Fruit fly (Drosophila melanogaster) whole organism, embryonic: ENCODE data around the gene Ak1.

Source experiments
- Awh ChIP-seq: fragments of 200-800 bp; sonication (Bioruptor generic); IDR thresholded peaks from 2 replicates; pipeline ENCODE4, ENCODE4 v1.3.6; 2022; ENCODE audit warnings: missing biosample characterization, missing genetic modification characterization
- Blimp-1 ChIP-seq: fragments of 200-800 bp; sonication (Bioruptor generic); optimal IDR thresholded peaks from 3 replicates; lab custom pipeline; 2018; ENCODE audit warnings: missing biosample characterization, missing genetic modification characterization, mild to moderate bottlenecking, moderate library complexity, missing genetic modification reagents
- CG10431 ChIP-seq: fragments of 200-800 bp; sonication (Bioruptor generic); optimal IDR thresholded peaks from 3 replicates; lab custom pipeline; 2018; ENCODE audit warnings: missing biosample characterization, mild to moderate bottlenecking, missing genetic modification characterization
- CG11695 ChIP-seq: fragments of 200-800 bp; sonication (Bioruptor generic); IDR thresholded peaks from 3 replicates; pipeline ENCODE4 v1.3.6; 2022; ENCODE audit warnings: missing biosample characterization, missing genetic modification characterization
- CG12104 ChIP-seq: fragments of 200-800 bp; sonication (Bioruptor generic); optimal IDR thresholded peaks from 3 replicates; lab custom pipeline; 2016; ENCODE audit warnings: missing biosample characterization, missing genetic modification characterization
- CG12236 ChIP-seq: fragments of 200-800 bp; sonication (Bioruptor generic); optimal IDR thresholded peaks from 2 replicates; lab custom pipeline; 2016; ENCODE audit warnings: missing biosample characterization, missing genetic modification characterization
- CG15696 ChIP-seq: fragments of 200-800 bp; sonication (Bioruptor generic); optimal IDR thresholded peaks from 2 replicates; lab custom pipeline; 2019; ENCODE audit warnings: missing biosample characterization, mild to moderate bottlenecking, missing genetic modification characterization, moderate library complexity
- CG16779 ChIP-seq: fragments of 200-800 bp; sonication (Bioruptor generic); IDR thresholded peaks from 2 replicates; pipeline ENCODE4 v1.3.6; 2022; ENCODE audit warnings: missing biosample characterization, missing genetic modification characterization
- CG17328 ChIP-seq: fragments of 200-800 bp; sonication (Bioruptor generic); IDR thresholded peaks from 2 replicates; pipeline ENCODE4 v1.3.6; 2022; ENCODE audit warnings: missing biosample characterization, missing genetic modification characterization
- CG17361 ChIP-seq: fragments of 200-800 bp; sonication (Bioruptor generic); IDR thresholded peaks from 3 replicates; pipeline ENCODE4 v1.3.6; 2022; ENCODE audit warnings: missing biosample characterization, missing genetic modification characterization
- CG18262 ChIP-seq: fragments of 200-800 bp; optimal IDR thresholded peaks from 3 replicates; lab custom pipeline; 2019; ENCODE audit warnings: missing biosample characterization, mild to moderate bottlenecking, missing genetic modification characterization, moderate library complexity
- CG18476 ChIP-seq: fragments of 200-800 bp; sonication (Bioruptor generic); optimal IDR thresholded peaks from 2 replicates; lab custom pipeline; 2016; ENCODE audit warnings: missing biosample characterization, mild to moderate bottlenecking, missing genetic modification characterization
- CG2678 ChIP-seq: fragments of 200-800 bp; sonication (Bioruptor generic); optimal IDR thresholded peaks from 3 replicates; lab custom pipeline; 2019; ENCODE audit warnings: missing biosample characterization, mild to moderate bottlenecking, missing genetic modification characterization, moderate library complexity
- CG30403 ChIP-seq: fragments of 200-800 bp; sonication (Bioruptor generic); optimal IDR thresholded peaks from 3 replicates; lab custom pipeline; 2016; ENCODE audit warnings: missing biosample characterization, missing genetic modification characterization
- CG34376 ChIP-seq: fragments of 200-800 bp; sonication (Bioruptor generic); optimal IDR thresholded peaks from 2 replicates; lab custom pipeline; 2018; ENCODE audit warnings: missing biosample characterization, mild to moderate bottlenecking, missing genetic modification characterization
- CG3847 ChIP-seq: fragments of 200-800 bp; sonication (Bioruptor generic); IDR thresholded peaks from 2 replicates; pipeline ENCODE4 v1.3.6; 2022; ENCODE audit warnings: missing biosample characterization, missing genetic modification characterization
- CG4730 ChIP-seq: fragments of 200-800 bp; sonication (Bioruptor generic); IDR thresholded peaks from 2 replicates; pipeline ENCODE4 v1.3.6; 2022; ENCODE audit warnings: missing biosample characterization, missing genetic modification characterization
- CG6689 ChIP-seq: fragments of 200-800 bp; sonication (Bioruptor generic); IDR thresholded peaks from 2 replicates; pipeline ENCODE4 v1.3.6; 2022; ENCODE audit warnings: missing biosample characterization, missing genetic modification characterization
- CG7357 ChIP-seq: fragments of 200-800 bp; sonication (Bioruptor generic); IDR thresholded peaks from 3 replicates; pipeline ENCODE4 v1.3.6; 2022; ENCODE audit warnings: missing biosample characterization, missing genetic modification characterization
- CG7987 ChIP-seq: fragments of 200-800 bp; sonication (Bioruptor generic); optimal IDR thresholded peaks from 2 replicates; lab custom pipeline; 2018; ENCODE audit warnings: missing biosample characterization, mild to moderate bottlenecking, missing genetic modification characterization, moderate library complexity
- CG8089 ChIP-seq: fragments of 200-800 bp; sonication (Bioruptor generic); optimal IDR thresholded peaks from 3 replicates; lab custom pipeline; 2016; ENCODE audit warnings: missing biosample characterization, missing genetic modification characterization
- CG9437 ChIP-seq: fragments of 200-800 bp; sonication (Bioruptor generic); optimal IDR thresholded peaks from 2 replicates; lab custom pipeline; 2018; ENCODE audit warnings: missing biosample characterization, mild to moderate bottlenecking, missing genetic modification characterization
- Chrac-16 ChIP-seq: fragments of 200-800 bp; sonication (Bioruptor generic); optimal IDR thresholded peaks from 3 replicates; lab custom pipeline; 2016; ENCODE audit warnings: missing biosample characterization, missing genetic modification characterization
- D19A ChIP-seq: fragments of 200-800 bp; optimal IDR thresholded peaks from 3 replicates; lab custom pipeline; 2019; ENCODE audit warnings: missing biosample characterization, mild to moderate bottlenecking, missing genetic modification characterization, moderate library complexity
- Doc3 ChIP-seq: fragments of 200-800 bp; sonication (Bioruptor generic); IDR thresholded peaks from 3 replicates; pipeline ENCODE4 v1.3.6; 2022; ENCODE audit warnings: missing biosample characterization, missing genetic modification characterization; ENCODE audit not compliant: partially characterized antibody
- Eip74EF ChIP-seq, 2 experiments: fragments of 200-800 bp in 1 of 2; fragments of >200 bp in 1 of 2; sonication (Bioruptor generic) in 1 of 2; optimal IDR thresholded peaks; 2 replicates each; lab custom pipeline; 2017 to 2019; ENCODE audit warnings: missing biosample characterization in 2 of 2, missing genetic modification characterization in 2 of 2, mild to moderate bottlenecking in 1 of 2, moderate library complexity in 1 of 2
- Fer3 ChIP-seq: fragments of 200-800 bp; sonication (Bioruptor generic); optimal IDR thresholded peaks from 2 replicates; lab custom pipeline; 2018; ENCODE audit warnings: missing biosample characterization, mild to moderate bottlenecking, missing genetic modification characterization, moderate library complexity
- Max ChIP-seq: fragments of 200-800 bp; sonication (Bioruptor generic); optimal IDR thresholded peaks from 2 replicates; lab custom pipeline; 2016; ENCODE audit warnings: missing biosample characterization, mild to moderate bottlenecking, missing genetic modification characterization
- Optix ChIP-seq: fragments of 200-800 bp; sonication (Bioruptor generic); IDR thresholded peaks from 3 replicates; pipeline ENCODE4 v1.3.6; 2022; ENCODE audit warnings: missing biosample characterization, missing genetic modification characterization
- PHDP ChIP-seq: fragments of 200-800 bp; sonication (Bioruptor generic); optimal IDR thresholded peaks from 3 replicates; lab custom pipeline; 2018; ENCODE audit warnings: missing biosample characterization, mild to moderate bottlenecking, missing genetic modification characterization, moderate library complexity
- Rfx ChIP-seq: fragments of 200-800 bp; sonication (Bioruptor generic); IDR thresholded peaks from 2 replicates; pipeline ENCODE4 v1.3.6; 2022; ENCODE audit warnings: missing biosample characterization, missing genetic modification characterization
- Scr ChIP-seq: fragments of 200-800 bp; sonication (Bioruptor generic); IDR thresholded peaks from 2 replicates; pipeline ENCODE4 v1.3.6; 2022; ENCODE audit warnings: missing biosample characterization, missing genetic modification characterization; ENCODE audit not compliant: partially characterized antibody
- Sox100B ChIP-seq: fragments of 200-800 bp; sonication (Bioruptor generic); optimal IDR thresholded peaks from 3 replicates; lab custom pipeline; 2018; ENCODE audit warnings: missing biosample characterization, mild to moderate bottlenecking, missing genetic modification characterization
- Stat92E ChIP-seq, 3 experiments: fragments of >200 bp in 2 of 3; fragments of 200-800 bp in 1 of 3; sonication (Bioruptor generic) in 1 of 3; optimal IDR thresholded peaks; 2 replicates each; lab custom pipeline; 2017 to 2019; ENCODE audit warnings: missing biosample characterization in 3 of 3, missing genetic modification characterization in 3 of 3, mild to moderate bottlenecking in 1 of 3, moderate library complexity in 1 of 3
- Xrp1 ChIP-seq: fragments of 200-800 bp; sonication (Bioruptor generic); IDR thresholded peaks from 2 replicates; pipeline ENCODE4 v1.3.6; 2022; ENCODE audit warnings: missing biosample characterization, missing genetic modification characterization
- bowl ChIP-seq: fragments of 200-800 bp; sonication (Bioruptor generic); IDR thresholded peaks from 2 replicates; pipeline ENCODE4 v1.3.6; 2022; ENCODE audit warnings: missing biosample characterization, missing genetic modification characterization
- ci ChIP-seq: fragments of 200-800 bp; sonication (Bioruptor generic); IDR thresholded peaks from 3 replicates; pipeline ENCODE4 v1.3.6; 2022; ENCODE audit warnings: missing biosample characterization, missing genetic modification characterization
- crol ChIP-seq: fragments of 200-800 bp; sonication (Bioruptor generic); IDR thresholded peaks from 2 replicates; pipeline ENCODE4 v1.3.6; 2022; ENCODE audit warnings: missing biosample characterization, missing genetic modification characterization
- esg ChIP-seq: fragments of 200-800 bp; sonication (Bioruptor generic); conservative IDR thresholded peaks from 2 replicates; pipeline ENCODE4 v1.3.6; 2022; ENCODE audit warnings: missing biosample characterization, missing genetic modification characterization
- exex ChIP-seq: fragments of 200-800 bp; sonication (Bioruptor generic); optimal IDR thresholded peaks from 4 replicates; lab custom pipeline; 2018; ENCODE audit warnings: missing biosample characterization, mild to moderate bottlenecking, missing genetic modification characterization, moderate library complexity
- fd96Cb ChIP-seq: fragments of 200-800 bp; sonication (Bioruptor generic); optimal IDR thresholded peaks from 2 replicates; lab custom pipeline; 2018; ENCODE audit warnings: missing biosample characterization, mild to moderate bottlenecking, missing genetic modification characterization, moderate library complexity
- fu2 ChIP-seq: fragments of 200-800 bp; sonication (Bioruptor generic); optimal IDR thresholded peaks from 2 replicates; lab custom pipeline; 2016; ENCODE audit warnings: missing biosample characterization, missing genetic modification characterization
- gcm2 ChIP-seq: fragments of 200-800 bp; sonication (Bioruptor generic); optimal IDR thresholded peaks from 2 replicates; lab custom pipeline; 2016; ENCODE audit warnings: missing biosample characterization, missing genetic modification characterization
- peb ChIP-seq: fragments of 200-800 bp; sonication (Bioruptor generic); IDR thresholded peaks from 2 replicates; pipeline ENCODE4 v1.3.6; 2022; ENCODE audit warnings: missing biosample characterization, missing genetic modification characterization
- ranshi ChIP-seq: fragments of 200-800 bp; sonication (Bioruptor generic); IDR thresholded peaks from 2 replicates; pipeline ENCODE4 v1.3.6; 2022; ENCODE audit warnings: missing biosample characterization, missing genetic modification characterization
- seq ChIP-seq: fragments of 200-800 bp; sonication (Bioruptor generic); IDR thresholded peaks from 2 replicates; pipeline ENCODE4 v1.3.6; 2022; ENCODE audit warnings: missing biosample characterization, missing genetic modification characterization
- so ChIP-seq: fragments of 200-800 bp; sonication (Bioruptor generic); IDR thresholded peaks from 3 replicates; pipeline ENCODE4 v1.3.6; 2022; ENCODE audit warnings: missing biosample characterization, missing genetic modification characterization
- sob ChIP-seq: fragments of 200-800 bp; sonication (Bioruptor generic); IDR thresholded peaks from 2 replicates; pipeline ENCODE4 v1.3.6; 2022; ENCODE audit warnings: missing biosample characterization, missing genetic modification characterization
- sr ChIP-seq: fragments of 200-800 bp; sonication (Bioruptor generic); IDR thresholded peaks from 3 replicates; pipeline ENCODE4 v1.3.6; 2022; ENCODE audit warnings: missing biosample characterization, missing genetic modification characterization
- zfh1 ChIP-seq: fragments of 200-800 bp; sonication (Bioruptor generic); IDR thresholded peaks from 3 replicates; pipeline ENCODE4 v1.3.6; 2022; ENCODE audit warnings: missing biosample characterization, missing genetic modification characterization

Ak1 gene

DNA sequence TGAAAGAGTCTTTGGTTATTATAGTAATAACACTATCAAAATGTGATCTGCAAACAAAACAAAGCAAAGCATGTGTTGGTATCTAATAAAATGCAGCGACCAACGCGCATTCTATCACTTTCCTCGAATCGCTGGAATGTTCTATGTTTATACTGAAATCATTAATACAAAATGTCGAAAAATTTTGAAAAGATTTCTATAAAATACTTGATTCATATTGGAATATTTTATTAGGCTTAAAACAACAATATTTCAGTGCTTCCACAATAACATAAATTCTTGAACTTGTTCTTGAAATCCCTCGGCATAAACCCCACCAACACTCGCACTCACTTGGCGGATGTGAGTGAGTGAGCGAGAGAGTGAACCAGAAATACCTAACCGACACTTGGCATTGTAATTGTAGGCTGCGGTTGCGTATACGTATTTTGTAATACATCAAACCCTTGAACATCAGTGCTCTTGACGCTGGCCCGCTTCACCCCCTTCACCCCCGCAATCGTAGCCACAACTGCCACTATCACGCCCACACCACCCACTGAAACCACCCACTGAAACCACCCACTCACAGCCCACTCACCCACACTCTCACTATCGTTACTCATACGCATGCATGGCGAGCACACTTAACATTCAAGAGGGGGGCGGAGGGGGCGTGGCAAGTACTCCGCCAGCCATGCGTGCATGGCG lies 19.2 kb upstream of the Ak1 start (continued):
- TF ChIP-seq CG15696 (tag; lab: Kevin White, UChicago) (no peak), CG34376 (GFP tag; lab: Kevin White, UChicago) (no peak), CG4730 (GFP tag; lab: Robert Waterston, UW) (no peak), CG12104 (GFP tag; lab: Kevin White, UChicago) (no peak), CG3847 (peak; percentile 14; the same call in 1 of the 2 replicates), ci (peak; percentile 86), esg (GFP tag; lab: Robert Waterston, UW) (peak; percentile 43; the same call in 1 of the 2 replicates), CG9437 (peak; percentile 2), ranshi (GFP tag; lab: Robert Waterston, UW) (peak; percentile 63), Blimp-1 (GFP tag; lab: Kevin White, UChicago) (peak; percentile 52), CG17361 (no peak), CG16779 (GFP tag; lab: Robert Waterston, UW) (peak; percentile 6; the same call in 1 of the 2 replicates), Max (GFP tag; lab: Kevin White, UChicago) (no peak), exex (no peak), CG10431 (GFP tag; lab: Kevin White, UChicago) (no peak), CG18476 (GFP tag; lab: Kevin White, UChicago) (no peak), CG6689 (GFP tag; lab: Robert Waterston, UW) (peak; percentile 52), Eip74EF (GFP tag; optimal IDR thresholded peaks at IDR 0.05; lab: Kevin White, UChicago) (no peak), gcm2 (GFP tag; lab: Kevin White, UChicago) (no peak), Scr (GFP tag; lab: Robert Waterston, UW) (no peak), Sox100B (GFP tag; lab: Kevin White, UChicago) (peak; percentile 33), peb (GFP tag; lab: Robert Waterston, UW) (no peak), Xrp1 (GFP tag; lab: Robert Waterston, UW) (peak; percentile 62), sob (GFP tag; lab: Robert Waterston, UW) (peak; percentile 45), D19A (tag; lab: Kevin White, UChicago) (peak; percentile 56), CG17328 (GFP tag; lab: Robert Waterston, UW) (peak; percentile 58), CG8089 (GFP tag; lab: Kevin White, UChicago) (no peak), zfh1 (peak; percentile 64), CG18262 (peak; percentile 56), Fer3 (tag; lab: Kevin White, UChicago) (peak; percentile 29), sr (GFP tag; lab: Robert Waterston, UW) (peak; percentile 79), so (GFP tag; lab: Robert Waterston, UW) (peak; percentile 65; the same call in 1 of the 3 replicates), bowl (GFP tag; lab: Robert Waterston, UW) (no peak), Rfx (peak; percentile 65), CG7357 (GFP tag; lab: Robert Waterston, UW) (no peak), CG12236 (GFP tag; lab: Kevin White, UChicago) (no peak), crol (GFP tag; lab: Robert Waterston, UW) (peak; percentile 89), fd96Cb (peak; percentile 11), Awh (0 out of 2 replicates have a peak, but pooled peaks have one; percentile 18), CG7987 (no peak), Doc3 (no peak), Optix (GFP tag; lab: Robert Waterston, UW) (no peak), Chrac-16 (GFP tag; lab: Kevin White, UChicago) (no peak), PHDP (tag; lab: Kevin White, UChicago) (peak; percentile 72), CG11695 (GFP tag; lab: Robert Waterston, UW) (no peak), fu2 (GFP tag; lab: Kevin White, UChicago) (no peak), Stat92E (GFP tag; optimal IDR thresholded peaks at IDR 0.05; lab: Kevin White, UChicago) (no peak), CG30403 (GFP tag; lab: Kevin White, UChicago) (no peak), CG2678 (tag; lab: Kevin White, UChicago) (peak; percentile 74), seq (GFP tag; lab: Robert Waterston, UW) (0 out of 2 replicates have a peak, but pooled peaks have one; percentile 7)
